Worm (Caenorhabditis elegans): ENCODE results near the gene snt-3.

ce11 chrV:1383206-1383908 is 12.5 kb upstream of the snt-3 start, which contains the start of gene rga-4:
- no peak for TF ChIP-seq ama-1 (optimal IDR thresholded peaks at IDR 0.05)
- TF ChIP-seq tbx-37 (GFP tag; conservative IDR thresholded peaks at IDR 0.05), result no peak
- no peak for TF ChIP-seq B0310.2 (tag; optimal IDR thresholded peaks at IDR 0.05)
- TF ChIP-seq tbx-11 (GFP tag; IDR thresholded peaks at IDR 0.05), result no peak
- TF ChIP-seq flt-1 (GFP tag; IDR thresholded peaks at IDR 0.05), result no peak
- TF ChIP-seq pes-1 (GFP tag; IDR thresholded peaks at IDR 0.05), result no peak
